Worm (Caenorhabditis elegans): Measurements from ENCODE around the gene R05A10.3.

DNA sequence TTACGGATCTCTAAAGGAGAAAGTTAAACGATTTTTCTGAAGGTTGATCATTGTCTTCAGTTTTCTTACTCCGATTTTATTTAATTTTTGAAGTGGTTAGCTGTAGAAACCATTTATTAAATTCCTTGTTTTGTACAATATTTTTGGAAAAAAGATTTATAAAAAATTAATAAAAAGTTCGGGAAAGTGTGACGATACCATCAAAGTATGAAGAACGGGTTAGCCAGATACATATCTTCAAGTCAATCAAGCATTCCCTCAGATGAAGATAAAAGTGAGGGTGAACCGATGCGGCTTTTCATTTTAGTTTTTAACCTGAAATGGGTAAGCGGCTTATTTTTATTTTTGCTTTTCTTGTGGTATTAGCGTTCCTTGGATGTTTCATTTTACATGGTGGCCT is 10.8 kb downstream of the R05A10.3 start, which contains the start of gene R05A10.6:
- no peak for TF ChIP-seq scrt-1 (GFP tag; IDR thresholded peaks at IDR 0.05)
- no peak for TF ChIP-seq ama-1 (optimal IDR thresholded peaks at IDR 0.05)
- TF ChIP-seq sea-1 (GFP tag; conservative IDR thresholded peaks at IDR 0.05): no peak
- no peak for TF ChIP-seq tbx-37 (GFP tag; conservative IDR thresholded peaks at IDR 0.05)
- TF ChIP-seq tbx-11 (GFP tag; IDR thresholded peaks at IDR 0.05): no peak
- TF ChIP-seq hmbx-1 (tag; optimal IDR thresholded peaks at IDR 0.05): no peak

Data from whole organism, early embryonic.